Fruit fly (Drosophila melanogaster) Kc167 (cell line): Measurements from ENCODE around the gene Pld3.

Source experiments
- Myc ChIP-seq: fragments of >200 bp; optimal IDR thresholded peaks from 2 replicates; lab custom pipeline; 2017; ENCODE audit warnings: missing external identifiers
- Sin3A ChIP-seq: fragments of >200 bp; optimal IDR thresholded peaks from 2 replicates; lab custom pipeline; 2018; ENCODE audit warnings: missing external identifiers
- h ChIP-seq: fragments of >200 bp; optimal IDR thresholded peaks from 3 replicates; lab custom pipeline; 2018; ENCODE audit warnings: missing external identifiers
- insv ChIP-seq: fragments of >200 bp; optimal IDR thresholded peaks from 3 replicates; lab custom pipeline; 2018; ENCODE audit warnings: missing external identifiers
- psq ChIP-seq: fragments of >200 bp; optimal IDR thresholded peaks from 2 replicates; lab custom pipeline; 2017; ENCODE audit warnings: missing external identifiers
- ttk ChIP-seq: sonication (Bioruptor generic); optimal IDR thresholded peaks from 2 replicates; lab custom pipeline; 2017; ENCODE audit warnings: missing external identifiers

Pld3 gene

DNA sequence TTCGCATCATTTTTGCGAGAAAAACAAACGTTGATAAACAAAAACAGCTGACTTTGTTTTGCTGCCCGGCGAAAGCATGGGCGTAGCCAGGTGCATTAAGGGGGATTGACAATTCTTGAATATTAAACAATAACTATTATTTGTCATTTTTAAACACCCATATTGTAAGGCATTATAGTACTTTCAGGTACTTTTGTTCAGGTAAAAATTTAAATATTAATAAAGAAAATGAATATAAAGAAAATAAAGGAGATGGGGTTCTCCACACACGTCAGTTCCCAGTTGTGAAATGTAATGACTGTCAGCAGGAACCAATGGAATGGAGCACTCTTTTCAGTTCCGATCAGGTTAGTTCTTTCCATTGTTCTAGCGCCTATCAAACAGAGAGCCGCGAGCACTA is at the start of gene Pld3, which contains the start of gene Coq3:
Gene Pld3 (plus strand): TSS at position 294 of the 400 bp plus-strand sequence.
Gene Coq3 (minus strand): TSS at position 58 of the 400 bp plus-strand sequence.
- TF ChIP-seq insv (lab: Kevin White, UChicago) (no peak), Sin3A (lab: Kevin White, UChicago) (no peak), h (lab: Kevin White, UChicago) (no peak)

- no peak for TF ChIP-seq insv (lab: Kevin White, UChicago)
- no peak for TF ChIP-seq psq
- no peak for TF ChIP-seq ttk (lab: Kevin White, UChicago)
- TF ChIP-seq Myc (lab: Kevin White, UChicago) = no peak
- TF ChIP-seq Sin3A (lab: Kevin White, UChicago) = no peak
- TF ChIP-seq h (lab: Kevin White, UChicago) = no peak
Observed at dm6 chr2L:21109680-21110079, 49.0 kb upstream of the Pld3 start.

dm6 chr2L:21111849-21112248 is 46.8 kb upstream of the Pld3 start:
- TF ChIP-seq Myc (lab: Kevin White, UChicago) (no peak), ttk (lab: Kevin White, UChicago) (no peak), Sin3A (lab: Kevin White, UChicago) (no peak), insv (lab: Kevin White, UChicago) (no peak), h (lab: Kevin White, UChicago) (no peak), psq (no peak)

dm6 chr2L:21113546-21113945 is 45.1 kb upstream of the Pld3 start:
- TF ChIP-seq Myc (lab: Kevin White, UChicago) = no peak
- no peak for TF ChIP-seq psq
- TF ChIP-seq ttk (lab: Kevin White, UChicago) = no peak
- TF ChIP-seq Sin3A (lab: Kevin White, UChicago) = no peak
- TF ChIP-seq h (lab: Kevin White, UChicago) = no peak
- TF ChIP-seq insv (lab: Kevin White, UChicago) = no peak

dm6 chr2L:21115687-21116086 is 43.0 kb upstream of the Pld3 start:
- TF ChIP-seq psq = no peak
- no peak for TF ChIP-seq ttk (lab: Kevin White, UChicago)
- TF ChIP-seq insv (lab: Kevin White, UChicago) = no peak
- TF ChIP-seq h (lab: Kevin White, UChicago) = no peak
- no peak for TF ChIP-seq Myc (lab: Kevin White, UChicago)
- no peak for TF ChIP-seq Sin3A (lab: Kevin White, UChicago)

DNA sequence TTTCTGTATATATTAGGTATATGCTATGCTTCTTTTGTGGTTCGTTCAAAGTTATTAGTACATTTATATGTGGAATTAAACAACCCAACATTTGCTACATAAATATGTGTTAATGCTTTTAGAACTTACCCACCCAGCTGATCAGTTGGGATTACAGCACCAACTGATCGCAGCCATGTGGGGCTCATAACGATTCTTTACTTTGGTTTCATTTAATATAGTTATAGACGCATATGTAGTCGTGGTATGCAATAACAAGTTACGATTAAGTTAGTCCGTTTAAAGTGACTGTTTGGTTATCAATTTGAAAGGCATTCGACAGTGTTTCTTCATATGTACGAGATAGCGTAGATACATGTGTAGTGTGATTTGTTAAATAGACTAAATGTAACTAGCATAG is 22.9 kb upstream of the Pld3 start:
- TF ChIP-seq Myc (lab: Kevin White, UChicago) (no peak), ttk (lab: Kevin White, UChicago) (no peak), psq (no peak), Sin3A (lab: Kevin White, UChicago) (no peak), insv (lab: Kevin White, UChicago) (no peak), h (lab: Kevin White, UChicago) (no peak)

DNA sequence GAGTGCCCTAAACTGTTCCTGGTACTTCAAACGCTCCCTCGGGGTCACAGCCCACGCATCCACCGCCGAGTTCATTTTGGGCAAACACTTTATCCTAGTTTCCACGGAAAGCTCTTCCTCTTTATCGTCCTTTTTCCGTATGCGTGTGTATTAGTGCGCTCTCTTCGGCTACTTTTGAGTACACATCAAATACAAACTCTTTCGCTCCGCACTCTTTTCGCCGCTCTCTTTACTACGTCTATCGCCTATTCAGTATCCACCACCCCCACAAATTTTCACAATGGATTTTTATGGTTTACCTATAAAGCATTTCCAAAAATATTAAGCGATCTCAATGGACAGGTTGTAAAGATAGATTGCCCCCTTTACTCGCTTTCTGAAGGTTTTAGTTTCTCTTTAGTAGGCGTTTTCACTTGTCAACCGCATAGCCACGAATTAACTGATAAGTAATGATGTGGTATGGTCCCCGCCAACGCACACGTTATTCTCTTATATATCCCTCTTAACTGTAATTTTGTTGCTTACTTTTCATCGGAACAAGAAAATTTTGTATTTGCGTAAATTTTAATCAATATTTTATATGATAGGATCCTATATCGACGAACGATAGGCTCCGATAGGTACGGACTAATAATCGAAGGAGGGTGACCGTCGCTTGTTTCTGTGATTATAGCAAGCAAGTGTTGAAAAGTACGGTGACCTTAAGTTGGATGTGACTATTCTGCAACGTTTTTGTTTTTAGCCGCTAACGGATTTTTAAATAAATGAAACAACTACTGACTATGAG is 16.7 kb upstream of the Pld3 start, which contains the start of gene Dap160:
Gene Dap160 (minus strand): TSS at position 634 of the 787 bp plus-strand sequence.
- no peak for TF ChIP-seq ttk (lab: Kevin White, UChicago)
- TF ChIP-seq Myc (lab: Kevin White, UChicago) = no peak
- no peak for TF ChIP-seq psq
- no peak for TF ChIP-seq h (lab: Kevin White, UChicago)
- no peak for TF ChIP-seq insv (lab: Kevin White, UChicago)
- TF ChIP-seq Sin3A (lab: Kevin White, UChicago) = no peak

DNA sequence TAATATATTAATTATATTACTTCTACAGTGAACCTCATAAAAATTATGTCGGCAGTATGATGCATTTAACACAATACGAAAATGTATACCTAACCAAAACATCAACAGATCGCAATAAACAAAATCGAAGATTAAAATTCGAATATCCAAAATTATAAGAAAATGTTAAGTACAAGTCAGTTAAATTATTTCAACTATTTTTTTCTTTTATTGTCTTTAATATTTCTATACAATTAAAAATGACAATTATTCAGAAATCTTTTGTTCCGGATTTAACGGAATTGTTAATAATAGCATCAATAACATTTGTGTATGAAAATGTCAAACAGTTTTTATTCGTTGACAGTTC is 16.2 kb upstream of the Pld3 start:
- TF ChIP-seq insv (lab: Kevin White, UChicago) (no peak), h (lab: Kevin White, UChicago) (no peak), psq (no peak), Myc (lab: Kevin White, UChicago) (no peak), Sin3A (lab: Kevin White, UChicago) (no peak), ttk (lab: Kevin White, UChicago) (no peak)

DNA sequence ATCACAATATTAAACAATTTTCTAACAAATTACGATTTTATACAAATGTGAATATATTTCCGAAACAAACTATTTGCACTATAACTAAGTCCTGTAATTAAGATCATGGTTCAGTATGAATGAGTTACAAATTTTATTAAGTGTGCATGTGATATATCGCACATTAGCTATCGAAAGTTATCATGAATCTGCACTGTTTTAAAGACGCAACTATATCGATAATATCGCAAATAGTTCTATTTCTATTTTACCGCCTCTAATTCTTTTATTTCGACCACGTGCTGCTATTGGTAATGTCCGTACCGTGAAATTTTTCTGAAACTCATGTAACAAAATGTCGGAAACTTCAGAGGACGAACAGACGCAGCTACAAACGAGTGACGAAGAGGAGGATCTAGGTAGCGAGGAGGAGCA is 15.7 kb upstream of the Pld3 start, which contains the start of gene pths:
Gene pths (plus strand): TSS at position 258 of the 414 bp plus-strand sequence.
- TF ChIP-seq Myc (lab: Kevin White, UChicago) = no peak

DNA sequence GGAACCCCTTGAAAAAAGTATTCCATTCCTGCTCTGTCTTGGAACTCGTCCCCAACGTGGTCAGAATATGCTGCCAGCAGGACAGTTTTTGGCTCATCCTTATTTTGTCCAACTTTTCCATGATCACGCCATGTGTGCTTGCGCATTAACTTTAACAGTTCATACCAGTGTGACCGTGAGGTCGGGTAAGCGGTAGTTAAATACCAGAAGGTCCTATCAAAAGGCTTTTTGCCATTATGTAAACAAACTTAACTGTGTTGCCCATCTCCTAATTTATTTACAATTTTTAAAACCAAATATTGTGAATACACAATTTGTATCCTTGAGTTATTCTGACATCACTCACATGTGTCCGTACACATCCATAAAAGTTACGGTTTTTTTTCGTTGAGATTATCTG is 10.4 kb upstream of the Pld3 start, which contains the start of gene del:
Gene del (minus strand): TSS at position 305 of the 400 bp plus-strand sequence.
- no peak for TF ChIP-seq h (lab: Kevin White, UChicago)
- no peak for TF ChIP-seq ttk (lab: Kevin White, UChicago)
- no peak for TF ChIP-seq insv (lab: Kevin White, UChicago)
- no peak for TF ChIP-seq psq
- no peak for TF ChIP-seq Sin3A (lab: Kevin White, UChicago)

dm6 chr2L:21149053-21149452 is 9.6 kb upstream of the Pld3 start:
- no peak for TF ChIP-seq psq
- TF ChIP-seq Myc (lab: Kevin White, UChicago) = no peak
- TF ChIP-seq insv (lab: Kevin White, UChicago) = no peak
- TF ChIP-seq h (lab: Kevin White, UChicago) = no peak
- no peak for TF ChIP-seq Sin3A (lab: Kevin White, UChicago)
- no peak for TF ChIP-seq ttk (lab: Kevin White, UChicago)

DNA sequence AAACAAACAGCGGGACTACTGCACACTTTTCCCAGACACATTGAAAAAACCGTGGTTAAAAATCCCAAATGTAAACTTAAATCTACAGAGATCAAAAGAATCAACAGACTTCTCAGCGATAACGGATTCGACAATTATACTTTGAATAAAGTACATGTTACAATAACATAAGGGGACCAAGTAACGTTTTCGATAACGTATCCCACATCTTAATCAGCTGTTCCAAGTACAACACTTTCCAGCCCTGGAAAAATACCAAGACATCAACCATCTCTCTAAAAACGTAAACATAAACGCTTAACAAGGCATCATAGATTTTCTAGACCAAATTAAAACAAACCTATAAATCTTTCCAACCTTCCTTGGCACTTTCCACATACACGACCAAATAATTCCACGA is 4.8 kb upstream of the Pld3 start:
- TF ChIP-seq h (lab: Kevin White, UChicago) (no peak), ttk (lab: Kevin White, UChicago) (no peak), Sin3A (lab: Kevin White, UChicago) (no peak), Myc (lab: Kevin White, UChicago) (no peak), insv (lab: Kevin White, UChicago) (no peak), psq (no peak)
